Worm (Caenorhabditis elegans) whole organism, midembryonic: ENCODE measurements around the gene F55D1.1.

Source experiments
- T22C8.4 ChIP-seq: fragments of 200-800 bp; sonication (Bioruptor generic); IDR thresholded peaks from 2 replicates; pipeline ENCODE4 v1.3.6; 2022; ENCODE audit warnings: missing genetic modification characterization, missing compliant biosample characterization
- cog-1 ChIP-seq: sonication (generic microtip); optimal IDR thresholded peaks from 2 replicates; lab custom pipeline; 2016; ENCODE audit warnings: missing genetic modification characterization, missing compliant biosample characterization
- flt-1 ChIP-seq: fragments of 200-800 bp; sonication (Bioruptor generic); IDR thresholded peaks from 2 replicates; pipeline ENCODE4 v1.3.6; 2022; ENCODE audit warnings: missing genetic modification characterization, missing compliant biosample characterization
- klf-2 ChIP-seq: fragments of 200-800 bp; sonication (Bioruptor generic); conservative IDR thresholded peaks from 2 replicates; pipeline ENCODE4 v1.3.6; 2022; ENCODE audit warnings: missing genetic modification reagents, missing genetic modification characterization, missing compliant biosample characterization
- med-1 ChIP-seq: sonication (generic microtip); optimal IDR thresholded peaks from 2 replicates; lab custom pipeline; 2017; ENCODE audit warnings: missing genetic modification characterization, mild to moderate bottlenecking, missing compliant biosample characterization, antibody characterized with exemption, missing genetic modification reagents; ENCODE audit not compliant: insufficient read depth
- ref-1 ChIP-seq: fragments of 200-800 bp; sonication (Bioruptor generic); conservative IDR thresholded peaks from 2 replicates; pipeline ENCODE4 v1.3.6; 2022; ENCODE audit warnings: missing genetic modification reagents, missing genetic modification characterization, missing compliant biosample characterization
- tab-1 ChIP-seq: fragments of 200-800 bp; sonication (Bioruptor generic); IDR thresholded peaks from 2 replicates; pipeline ENCODE4 v1.3.6; 2022; ENCODE audit warnings: missing genetic modification characterization, missing compliant biosample characterization
- ztf-23 ChIP-seq: fragments of 200-800 bp; sonication (Bioruptor generic); IDR thresholded peaks from 2 replicates; pipeline ENCODE4 v1.3.6; 2022; ENCODE audit warnings: missing genetic modification reagents, missing genetic modification characterization, missing compliant biosample characterization

ce11 chrX:5458043-5458442 is 31.6 kb upstream of the F55D1.1 start:
- TF ChIP-seq ztf-23 (no peak), tab-1 (GFP tag; lab: Robert Waterston, UW) (no peak), klf-2 (GFP tag; lab: Robert Waterston, UW) (no peak), ref-1 (GFP tag; lab: Robert Waterston, UW) (no peak), flt-1 (no peak), T22C8.4 (GFP tag; lab: Robert Waterston, UW) (no peak), cog-1 (tag; lab: Kevin White, UChicago) (no peak), med-1 (GFP tag; lab: Kevin White, UChicago) (no peak)
